Worm (Caenorhabditis elegans) whole organism, early embryonic: ENCODE data around the gene idpp-3.

Experiments
- B0310.2 ChIP-seq: sonication (generic microtip); optimal IDR thresholded peaks from 2 replicates; lab custom pipeline; 2016; ENCODE audit warnings: mild to moderate bottlenecking, missing genetic modification characterization, missing compliant biosample characterization
- aly-1 ChIP-seq: sonication (generic microtip); optimal IDR thresholded peaks from 2 replicates; lab custom pipeline; 2016; ENCODE audit warnings: missing genetic modification characterization, missing compliant biosample characterization
- ama-1 ChIP-seq: fragments of 150-350 bp; optimal IDR thresholded peaks from 2 replicates; lab custom pipeline; 2014
- ets-7 ChIP-seq: sonication (generic microtip); optimal IDR thresholded peaks from 2 replicates; lab custom pipeline; 2016; ENCODE audit warnings: missing genotype, missing genetic modification characterization, missing compliant biosample characterization
- hmbx-1 ChIP-seq: sonication (generic microtip); optimal IDR thresholded peaks from 2 replicates; lab custom pipeline; 2016; ENCODE audit warnings: mild to moderate bottlenecking, missing genetic modification characterization, missing compliant biosample characterization
- hmg-4 ChIP-seq: fragments of 200-800 bp; sonication (Bioruptor generic); optimal IDR thresholded peaks from 2 replicates; lab custom pipeline; 2018; ENCODE audit warnings: mild to moderate bottlenecking, missing genetic modification characterization, missing compliant biosample characterization
- hnd-1 ChIP-seq: sonication (generic microtip); optimal IDR thresholded peaks from 2 replicates; lab custom pipeline; 2016; ENCODE audit warnings: missing genetic modification characterization, missing compliant biosample characterization
- pes-1 ChIP-seq: fragments of 200-800 bp; sonication (Bioruptor generic); IDR thresholded peaks from 2 replicates; pipeline ENCODE4 v1.3.6; 2022; ENCODE audit warnings: missing genetic modification reagents, missing genetic modification characterization, missing compliant biosample characterization
- scrt-1 ChIP-seq: fragments of 200-800 bp; sonication (Bioruptor generic); IDR thresholded peaks from 2 replicates; pipeline ENCODE4 v1.3.6; 2022; ENCODE audit warnings: missing genetic modification characterization, missing compliant biosample characterization
- sea-1 ChIP-seq: fragments of 200-800 bp; sonication (Bioruptor generic); conservative IDR thresholded peaks from 2 replicates; pipeline ENCODE4 v1.3.6; 2022; ENCODE audit warnings: missing genetic modification characterization, missing compliant biosample characterization
- tbx-11 ChIP-seq: fragments of 200-800 bp; sonication (Bioruptor generic); IDR thresholded peaks from 2 replicates; pipeline ENCODE4 v1.3.6; 2022; ENCODE audit warnings: missing genetic modification characterization, missing compliant biosample characterization
- tbx-37 ChIP-seq: fragments of 200-800 bp; sonication (Bioruptor generic); conservative IDR thresholded peaks from 2 replicates; pipeline ENCODE4 v1.3.6; 2022; ENCODE audit warnings: missing genetic modification reagents, missing genetic modification characterization, missing compliant biosample characterization
- tra-4 ChIP-seq: sonication (generic microtip); optimal IDR thresholded peaks from 2 replicates; lab custom pipeline; 2017; ENCODE audit warnings: missing genetic modification characterization, missing compliant biosample characterization

ce11 chrX:14993744-14994143 lies 32.4 kb upstream of the idpp-3 start:
- TF ChIP-seq hnd-1 (tag; lab: Kevin White, UChicago) (no peak), B0310.2 (tag; lab: Kevin White, UChicago) (no peak), tbx-11 (GFP tag; lab: Robert Waterston, UW) (no peak), scrt-1 (GFP tag; lab: Robert Waterston, UW) (no peak), tbx-37 (GFP tag; lab: Robert Waterston, UW) (no peak), ama-1 (lab: Kevin White, UChicago) (no peak), hmbx-1 (tag; lab: Kevin White, UChicago) (no peak), hmg-4 (GFP tag; lab: Kevin White, UChicago) (no peak), sea-1 (GFP tag; lab: Robert Waterston, UW) (no peak), tra-4 (tag; lab: Kevin White, UChicago) (no peak), ets-7 (tag; lab: Kevin White, UChicago) (no peak), aly-1 (tag; lab: Kevin White, UChicago) (no peak), pes-1 (GFP tag; lab: Robert Waterston, UW) (no peak)
